Worm (Caenorhabditis elegans): ENCODE data around the gene Y57G11A.5.

DNA sequence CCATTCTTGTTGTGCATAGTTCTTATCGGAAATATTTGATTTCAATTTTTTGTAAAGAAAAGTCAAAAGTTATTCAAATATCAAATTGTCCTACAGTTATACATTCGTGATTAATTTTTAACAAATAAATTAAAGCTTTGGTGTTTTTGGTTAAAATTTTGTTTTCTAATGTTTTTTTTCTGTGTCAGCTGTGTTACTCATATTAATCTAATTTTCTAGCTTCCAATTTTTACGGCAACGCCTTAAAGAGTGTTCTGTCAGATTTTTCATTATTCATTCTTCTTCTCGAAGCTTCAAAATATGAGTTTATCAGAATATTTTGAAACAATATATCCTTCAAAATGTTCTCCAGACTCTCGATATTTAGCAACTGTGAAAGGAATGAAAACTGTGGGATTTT is 11.3 kb upstream of the Y57G11A.5 start, which contains the start of gene srh-63:
- no peak for TF ChIP-seq W03F9.2 (tag; optimal IDR thresholded peaks at IDR 0.05)
- no peak for TF ChIP-seq him-1 (tag; optimal IDR thresholded peaks at IDR 0.05)

Measured in whole organism, L4/young adult.